Fruit fly (Drosophila melanogaster) whole organism, adult: ENCODE measurements around the gene CG3726.

Experiments used
- CG11617 ChIP-seq: fragments of 200-800 bp; sonication (Bioruptor generic); optimal IDR thresholded peaks from 2 replicates; lab custom pipeline; 2017; ENCODE audit warnings: mild to moderate bottlenecking, missing biosample characterization, missing genetic modification reagents, missing genetic modification characterization
- CG12768 ChIP-seq: fragments of 200-800 bp; sonication (Bioruptor generic); optimal IDR thresholded peaks from 2 replicates; lab custom pipeline; 2017; ENCODE audit warnings: missing biosample characterization, missing genetic modification characterization, mild to moderate bottlenecking, moderate library complexity, missing genetic modification reagents
- CG14711 ChIP-seq: fragments of 200-800 bp; sonication (Bioruptor generic); optimal IDR thresholded peaks from 2 replicates; lab custom pipeline; 2018; ENCODE audit warnings: missing biosample characterization, mild to moderate bottlenecking, missing genetic modification characterization, moderate library complexity
- CG1620 ChIP-seq: fragments of 200-800 bp; sonication (Bioruptor generic); optimal IDR thresholded peaks from 2 replicates; lab custom pipeline; 2016; ENCODE audit warnings: missing biosample characterization, missing genetic modification characterization
- CG33017 ChIP-seq: fragments of 200-800 bp; sonication (Bioruptor generic); optimal IDR thresholded peaks from 2 replicates; lab custom pipeline; 2018; ENCODE audit warnings: missing biosample characterization, mild to moderate bottlenecking, missing genetic modification characterization, moderate library complexity
- CG5204 ChIP-seq: fragments of 200-800 bp; sonication (Bioruptor generic); optimal IDR thresholded peaks from 2 replicates; lab custom pipeline; 2016; ENCODE audit warnings: missing biosample characterization, missing genetic modification characterization
- CG7045 ChIP-seq: fragments of 200-800 bp; sonication (Bioruptor generic); optimal IDR thresholded peaks from 2 replicates; lab custom pipeline; 2017; ENCODE audit warnings: missing biosample characterization, mild to moderate bottlenecking, missing genetic modification characterization
- CG7101 ChIP-seq: fragments of 200-800 bp; sonication (Bioruptor generic); optimal IDR thresholded peaks from 2 replicates; lab custom pipeline; 2018; ENCODE audit warnings: missing biosample characterization, mild to moderate bottlenecking, missing genetic modification characterization, moderate library complexity
- Clk ChIP-seq: fragments of 200-800 bp; sonication (Bioruptor generic); optimal IDR thresholded peaks from 2 replicates; lab custom pipeline; 2017; ENCODE audit warnings: missing biosample characterization, missing genetic modification characterization
- Crg-1 ChIP-seq: fragments of 200-800 bp; sonication (Bioruptor generic); optimal IDR thresholded peaks from 2 replicates; lab custom pipeline; 2016; ENCODE audit warnings: missing biosample characterization, missing genetic modification characterization
- Hr96 ChIP-seq: fragments of 200-800 bp; sonication (Bioruptor generic); optimal IDR thresholded peaks from 2 replicates; lab custom pipeline; 2016; ENCODE audit warnings: missing biosample characterization, missing genetic modification characterization
- Mnt ChIP-seq: fragments of 200-800 bp; sonication (Bioruptor generic); optimal IDR thresholded peaks from 2 replicates; lab custom pipeline; 2016; ENCODE audit warnings: missing biosample characterization, mild to moderate bottlenecking, missing genetic modification characterization
- bab1 ChIP-seq: fragments of 200-800 bp; sonication (Bioruptor generic); optimal IDR thresholded peaks from 3 replicates; lab custom pipeline; 2019; ENCODE audit warnings: missing biosample characterization, mild to moderate bottlenecking, missing genetic modification characterization, moderate library complexity
- cic ChIP-seq: fragments of 200-800 bp; sonication (Bioruptor generic); optimal IDR thresholded peaks from 2 replicates; lab custom pipeline; 2017; ENCODE audit warnings: missing biosample characterization, mild to moderate bottlenecking, missing genetic modification characterization, moderate library complexity
- cnc ChIP-seq, 2 experiments: fragments of >200 bp; optimal IDR thresholded peaks; 2 replicates each; lab custom pipeline; 2017
- kay ChIP-seq: fragments of 200-800 bp; sonication (Bioruptor generic); peaks from one replicate; lab custom pipeline; 2016; ENCODE audit warnings: missing biosample characterization, missing genetic modification characterization, borderline replicate concordance
- ovo ChIP-seq: fragments of 200-800 bp; sonication (Bioruptor generic); optimal IDR thresholded peaks from 2 replicates; lab custom pipeline; 2016; ENCODE audit warnings: missing biosample characterization, missing genetic modification characterization
- pad ChIP-seq: fragments of 200-800 bp; sonication (Bioruptor generic); optimal IDR thresholded peaks from 3 replicates; lab custom pipeline; 2017; ENCODE audit warnings: missing biosample characterization, missing genetic modification characterization, mild to moderate bottlenecking, moderate library complexity, missing genetic modification reagents
- tj ChIP-seq: fragments of 200-800 bp; sonication (Bioruptor generic); optimal IDR thresholded peaks from 3 replicates; lab custom pipeline; 2017; ENCODE audit warnings: missing biosample characterization, mild to moderate bottlenecking, missing genetic modification characterization, moderate library complexity
- toe ChIP-seq: fragments of 200-800 bp; sonication (Bioruptor generic); optimal IDR thresholded peaks from 2 replicates; lab custom pipeline; 2016; ENCODE audit warnings: missing biosample characterization, missing genetic modification characterization

Gene CG3726

dm6 chrX:5972030-5972429 is 55.1 kb downstream of the CG3726 start:
- TF ChIP-seq Crg-1 (GFP tag; lab: Kevin White, UChicago) (no peak), CG14711 (tag; lab: Kevin White, UChicago) (no peak), Mnt (no peak), CG7045 (GFP tag; lab: Kevin White, UChicago) (no peak), cic (GFP tag; lab: Kevin White, UChicago) (no peak), pad (GFP tag; lab: Kevin White, UChicago) (no peak), CG11617 (GFP tag; lab: Kevin White, UChicago) (no peak), tj (GFP tag; lab: Kevin White, UChicago) (no peak), toe (no peak), cnc (optimal IDR thresholded peaks at IDR 0.05; lab: Kevin White, UChicago) (no peak), Clk (GFP tag; lab: Kevin White, UChicago) (no peak), CG33017 (tag; lab: Kevin White, UChicago) (no peak)

DNA sequence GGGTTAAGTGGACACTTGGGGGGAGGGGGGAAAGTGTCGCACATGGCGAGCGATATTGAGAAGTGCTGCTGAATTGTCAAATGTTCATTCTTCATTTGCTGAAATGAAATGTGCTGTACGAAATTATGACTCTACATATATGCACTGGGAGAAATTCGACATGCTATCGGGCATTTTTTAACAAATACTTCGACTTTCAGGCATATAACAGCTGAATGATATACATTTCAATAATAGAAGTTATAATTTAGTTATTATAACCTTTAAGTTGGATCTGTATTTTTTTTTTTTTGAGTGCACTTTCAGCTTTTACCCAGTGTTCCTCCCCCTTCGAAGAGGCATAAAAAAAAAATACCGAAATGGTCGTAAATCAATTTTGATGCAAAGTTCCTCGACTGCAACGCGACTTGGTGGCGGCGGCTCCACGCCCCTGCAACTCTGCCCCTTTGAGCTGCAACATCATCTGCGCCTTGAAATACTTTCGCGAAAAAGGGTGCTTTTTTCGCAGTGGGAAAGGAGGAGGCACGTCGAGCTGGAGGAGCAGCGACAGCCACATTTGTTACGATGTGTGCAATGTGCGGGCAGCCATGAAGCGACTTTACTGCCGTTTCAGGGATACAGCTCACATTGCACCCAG is 56.6 kb downstream of the CG3726 start:
- no peak for TF ChIP-seq CG7101 (tag; lab: Kevin White, UChicago)
- TF ChIP-seq CG14711 (tag; lab: Kevin White, UChicago) = no peak
- no peak for TF ChIP-seq tj (GFP tag; lab: Kevin White, UChicago)
- no peak for TF ChIP-seq Mnt
- no peak for TF ChIP-seq CG7045 (GFP tag; lab: Kevin White, UChicago)
- no peak for TF ChIP-seq toe
- TF ChIP-seq CG1620 = no peak
- TF ChIP-seq CG5204 (GFP tag; lab: Kevin White, UChicago) = no peak
- no peak for TF ChIP-seq cnc (optimal IDR thresholded peaks at IDR 0.05; lab: Kevin White, UChicago)
- no peak for TF ChIP-seq Clk (GFP tag; lab: Kevin White, UChicago)
- no peak for TF ChIP-seq Crg-1 (GFP tag; lab: Kevin White, UChicago)
- no peak for TF ChIP-seq CG12768 (GFP tag; lab: Kevin White, UChicago)

dm6 chrX:5974358-5975143 is 57.7 kb downstream of the CG3726 start:
- TF ChIP-seq bab1 (no peak), ovo (GFP tag; lab: Kevin White, UChicago) (no peak), CG12768 (GFP tag; lab: Kevin White, UChicago) (no peak), Clk (GFP tag; lab: Kevin White, UChicago) (no peak)

- TF ChIP-seq toe (no peak), kay (peak; percentile 17), Clk (GFP tag; lab: Kevin White, UChicago) (no peak), CG7101 (tag; lab: Kevin White, UChicago) (no peak)
Observed at dm6 chrX:5977113-5977512, 60.2 kb downstream of the CG3726 start.

dm6 chrX:5977769-5978168 is 60.9 kb downstream of the CG3726 start:
- no peak for TF ChIP-seq CG11617 (GFP tag; lab: Kevin White, UChicago)
- no peak for TF ChIP-seq cic (GFP tag; lab: Kevin White, UChicago)
- no peak for TF ChIP-seq CG12768 (GFP tag; lab: Kevin White, UChicago)
- no peak for TF ChIP-seq CG1620
- TF ChIP-seq bab1 = no peak
- TF ChIP-seq cnc (optimal IDR thresholded peaks at IDR 0.05; lab: Kevin White, UChicago) = no peak
- no peak for TF ChIP-seq CG7045 (GFP tag; lab: Kevin White, UChicago)
- TF ChIP-seq Mnt = no peak
- no peak for TF ChIP-seq tj (GFP tag; lab: Kevin White, UChicago)
- no peak for TF ChIP-seq CG14711 (tag; lab: Kevin White, UChicago)
- TF ChIP-seq kay = no peak

DNA sequence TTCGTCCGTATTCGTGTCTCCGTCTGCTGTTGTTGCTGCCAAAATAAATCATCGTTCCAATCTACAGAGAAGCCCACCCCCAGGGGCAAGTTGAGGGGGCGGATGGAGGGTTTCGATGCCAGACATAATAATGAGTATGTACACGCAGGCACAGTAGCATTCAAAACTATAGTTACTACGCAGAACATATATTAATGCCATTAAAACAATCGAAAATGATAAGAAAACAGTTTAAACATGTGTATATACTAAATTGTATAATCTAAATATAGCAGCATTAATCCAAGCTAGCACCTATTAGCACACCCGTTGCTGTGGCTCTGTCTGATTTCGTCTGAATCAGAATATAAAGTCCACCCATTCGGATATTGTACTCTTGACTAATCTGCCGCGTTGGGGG is 64.0 kb downstream of the CG3726 start:
- no peak for TF ChIP-seq toe
- peak; percentile 28 for TF ChIP-seq CG14711 (tag; lab: Kevin White, UChicago)
- TF ChIP-seq CG7101 (tag; lab: Kevin White, UChicago) = no peak
- no peak for TF ChIP-seq Clk (GFP tag; lab: Kevin White, UChicago)
- TF ChIP-seq pad (GFP tag; lab: Kevin White, UChicago) = no peak
- TF ChIP-seq cnc (optimal IDR thresholded peaks at IDR 0.05; lab: Kevin White, UChicago) = no peak

- TF ChIP-seq tj (GFP tag; lab: Kevin White, UChicago) (no peak), toe (no peak), CG7101 (tag; lab: Kevin White, UChicago) (no peak)
Observed at dm6 chrX:5981410-5981809, 64.5 kb downstream of the CG3726 start.

dm6 chrX:5983390-5983789 is 66.5 kb downstream of the CG3726 start:
- TF ChIP-seq pad (GFP tag; lab: Kevin White, UChicago) (no peak), toe (no peak), CG1620 (no peak), Crg-1 (GFP tag; lab: Kevin White, UChicago) (no peak), Mnt (no peak), ovo (GFP tag; lab: Kevin White, UChicago) (no peak), Hr96 (GFP tag; lab: Kevin White, UChicago) (no peak), CG7101 (tag; lab: Kevin White, UChicago) (no peak), CG12768 (GFP tag; lab: Kevin White, UChicago) (no peak), CG5204 (GFP tag; lab: Kevin White, UChicago) (no peak), Clk (GFP tag; lab: Kevin White, UChicago) (no peak), cnc (optimal IDR thresholded peaks at IDR 0.05; lab: Kevin White, UChicago) (no peak), bab1 (no peak)
